Fruit fly (Drosophila melanogaster): ENCODE results near the gene Gdh.

Gene Gdh

DNA sequence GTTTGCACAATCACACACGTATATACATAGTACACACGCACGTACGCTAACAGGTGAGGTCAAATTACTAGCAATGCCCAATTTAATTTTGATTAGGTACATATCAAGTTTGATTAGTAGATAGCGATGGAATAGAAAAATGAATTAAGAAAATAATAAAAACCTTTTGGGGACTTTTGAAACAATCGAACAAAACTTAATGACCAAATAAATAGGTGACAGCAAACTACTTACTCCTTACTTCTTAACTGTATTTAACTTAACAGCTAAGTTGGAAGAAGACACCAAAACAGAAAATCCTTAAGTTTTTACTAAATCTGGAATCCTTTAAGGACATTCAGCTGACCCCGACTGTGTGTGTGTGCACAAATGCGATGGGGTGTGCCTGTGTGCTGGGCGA, 40.9 kb downstream of the Gdh start:
- TF ChIP-seq Crg-1 (GFP tag; optimal IDR thresholded peaks at IDR 0.05) (no peak), cnc (optimal IDR thresholded peaks at IDR 0.05) (no peak), kay (GFP tag; ENCODE audit: borderline replicate concordance) (no peak), pad (GFP tag; optimal IDR thresholded peaks at IDR 0.05) (no peak), CG33017 (tag; optimal IDR thresholded peaks at IDR 0.05) (peak; percentile 26), CG1620 (GFP tag; optimal IDR thresholded peaks at IDR 0.05) (no peak), CG11617 (GFP tag; optimal IDR thresholded peaks at IDR 0.05) (no peak), CG5204 (GFP tag; optimal IDR thresholded peaks at IDR 0.05) (peak; percentile 17), toe (GFP tag; optimal IDR thresholded peaks at IDR 0.05) (no peak), CG12768 (GFP tag; optimal IDR thresholded peaks at IDR 0.05) (peak; percentile 19), Clk (GFP tag; optimal IDR thresholded peaks at IDR 0.05) (no peak), tj (GFP tag; optimal IDR thresholded peaks at IDR 0.05) (no peak), cic (GFP tag; optimal IDR thresholded peaks at IDR 0.05) (no peak), CG7045 (GFP tag; optimal IDR thresholded peaks at IDR 0.05) (peak; percentile 27), CG7101 (tag; optimal IDR thresholded peaks at IDR 0.05) (no peak), Mnt (GFP tag; optimal IDR thresholded peaks at IDR 0.05) (no peak), CG14711 (tag; optimal IDR thresholded peaks at IDR 0.05) (no peak), Hr96 (GFP tag; optimal IDR thresholded peaks at IDR 0.05) (no peak)

dm6 chr3R:23900092-23900491, 42.8 kb downstream of the Gdh start:
- TF ChIP-seq CG7045 (GFP tag; optimal IDR thresholded peaks at IDR 0.05) (no peak), Crg-1 (GFP tag; optimal IDR thresholded peaks at IDR 0.05) (no peak)

DNA sequence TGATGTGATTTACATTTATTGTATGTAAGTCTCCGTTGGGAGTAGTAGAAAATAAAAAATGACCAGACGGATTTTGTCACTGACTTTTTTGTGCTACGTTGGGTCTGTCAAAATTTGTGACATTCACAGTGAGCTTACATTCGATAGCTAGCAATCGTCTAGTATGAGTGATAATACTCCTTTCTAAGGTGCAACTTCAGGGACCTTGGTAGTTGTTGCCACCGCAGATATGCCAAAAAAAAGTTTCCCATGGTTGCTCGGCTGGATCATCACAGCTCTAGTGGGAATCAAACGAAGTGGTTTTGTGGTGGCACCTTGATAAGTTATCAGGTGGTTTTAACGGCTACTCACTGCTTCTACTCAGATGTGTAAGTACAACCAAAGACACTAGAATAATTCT, 49.4 kb downstream of the Gdh start, which contains the start of gene tbrd-1:
TSS of gene tbrd-1 (minus strand) at position 101 of the 400 bp plus-strand sequence.
- no peak for TF ChIP-seq CG12768 (GFP tag; optimal IDR thresholded peaks at IDR 0.05)
- TF ChIP-seq CG14711 (tag; optimal IDR thresholded peaks at IDR 0.05), result no peak
- no peak for TF ChIP-seq Mnt (GFP tag; optimal IDR thresholded peaks at IDR 0.05)
- TF ChIP-seq CG33017 (tag; optimal IDR thresholded peaks at IDR 0.05), result no peak
- TF ChIP-seq pad (GFP tag; optimal IDR thresholded peaks at IDR 0.05), result no peak
- no peak for TF ChIP-seq CG11617 (GFP tag; optimal IDR thresholded peaks at IDR 0.05)
- TF ChIP-seq bab1 (GFP tag; optimal IDR thresholded peaks at IDR 0.05), result no peak

- peak; percentile 67 for TF ChIP-seq CG7045 (GFP tag; optimal IDR thresholded peaks at IDR 0.05)
- TF ChIP-seq CG12768 (GFP tag; optimal IDR thresholded peaks at IDR 0.05), result peak; percentile 83
- TF ChIP-seq CG33017 (tag; optimal IDR thresholded peaks at IDR 0.05), result peak; percentile 53
- no peak for TF ChIP-seq kay (GFP tag; ENCODE audit: borderline replicate concordance)
- peak; percentile 76 for TF ChIP-seq toe (GFP tag; optimal IDR thresholded peaks at IDR 0.05)
- TF ChIP-seq CG7101 (tag; optimal IDR thresholded peaks at IDR 0.05), result peak; percentile 86
- TF ChIP-seq Mnt (GFP tag; optimal IDR thresholded peaks at IDR 0.05), result peak; percentile 80
- TF ChIP-seq CG14711 (tag; optimal IDR thresholded peaks at IDR 0.05), result peak; percentile 59
- TF ChIP-seq cnc (optimal IDR thresholded peaks at IDR 0.05), result no peak
- TF ChIP-seq cic (GFP tag; optimal IDR thresholded peaks at IDR 0.05), result peak; percentile 32
- peak; percentile 95 for TF ChIP-seq Crg-1 (GFP tag; optimal IDR thresholded peaks at IDR 0.05)
- peak; percentile 78 for TF ChIP-seq Hr96 (GFP tag; optimal IDR thresholded peaks at IDR 0.05)
- peak; percentile 61 for TF ChIP-seq tj (GFP tag; optimal IDR thresholded peaks at IDR 0.05)
- peak; percentile 2 for TF ChIP-seq CG11617 (GFP tag; optimal IDR thresholded peaks at IDR 0.05)
- peak; percentile 96 for TF ChIP-seq CG1620 (GFP tag; optimal IDR thresholded peaks at IDR 0.05)
- TF ChIP-seq pad (GFP tag; optimal IDR thresholded peaks at IDR 0.05), result peak; percentile 86
- TF ChIP-seq ovo (GFP tag; optimal IDR thresholded peaks at IDR 0.05), result peak; percentile 82
- peak; percentile 84 for TF ChIP-seq bab1 (GFP tag; optimal IDR thresholded peaks at IDR 0.05)
- TF ChIP-seq Clk (GFP tag; optimal IDR thresholded peaks at IDR 0.05), result peak; percentile 75
- peak; percentile 64 for TF ChIP-seq CG5204 (GFP tag; optimal IDR thresholded peaks at IDR 0.05)
These were observed 52.0 kb downstream of the Gdh start, which contains the start of gene TfIIA-S for dm6 chr3R:23890886-23891285. Gene TfIIA-S (minus strand): TSS chr3R:23891060.

DNA sequence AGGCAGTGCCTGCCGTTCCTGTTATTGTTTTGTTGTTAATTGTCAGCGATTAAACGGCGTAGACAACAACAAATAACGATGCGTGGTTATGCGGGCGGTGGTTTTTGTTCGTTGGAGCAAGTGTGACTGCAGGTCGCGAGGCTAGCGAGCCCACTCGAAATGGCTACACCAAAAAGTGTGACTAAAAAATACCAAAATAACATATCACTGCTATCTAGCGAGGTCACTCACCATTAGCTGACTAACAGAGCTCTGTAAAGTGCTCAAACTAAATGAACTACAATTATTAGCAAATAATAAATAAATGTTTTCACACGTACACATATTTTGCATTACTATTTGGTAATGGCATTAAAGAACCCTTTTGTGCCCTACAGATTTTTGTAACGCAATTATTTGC, 53.0 kb downstream of the Gdh start, which contains the start of gene Pli:
TSS of gene Pli (minus strand) at position 131 of the 400 bp plus-strand sequence.
- TF ChIP-seq CG12768 (GFP tag; optimal IDR thresholded peaks at IDR 0.05) (no peak), cnc (optimal IDR thresholded peaks at IDR 0.05) (no peak), CG7101 (tag; optimal IDR thresholded peaks at IDR 0.05) (peak; percentile 57), CG14711 (tag; optimal IDR thresholded peaks at IDR 0.05) (peak; percentile 20), CG1620 (GFP tag; optimal IDR thresholded peaks at IDR 0.05) (peak; percentile 8), cic (GFP tag; optimal IDR thresholded peaks at IDR 0.05) (no peak), toe (GFP tag; optimal IDR thresholded peaks at IDR 0.05) (no peak), Hr96 (GFP tag; optimal IDR thresholded peaks at IDR 0.05) (no peak), pad (GFP tag; optimal IDR thresholded peaks at IDR 0.05) (peak; percentile 4), kay (GFP tag; ENCODE audit: borderline replicate concordance) (no peak), CG11617 (GFP tag; optimal IDR thresholded peaks at IDR 0.05) (peak; percentile 5), bab1 (GFP tag; optimal IDR thresholded peaks at IDR 0.05) (peak; percentile 55), CG33017 (tag; optimal IDR thresholded peaks at IDR 0.05) (no peak), tj (GFP tag; optimal IDR thresholded peaks at IDR 0.05) (peak; percentile 50), Mnt (GFP tag; optimal IDR thresholded peaks at IDR 0.05) (peak; percentile 35)

dm6 chr3R:23888273-23889220, 54.4 kb downstream of the Gdh start:
- TF ChIP-seq cic (GFP tag; optimal IDR thresholded peaks at IDR 0.05), result no peak
- no peak for TF ChIP-seq tj (GFP tag; optimal IDR thresholded peaks at IDR 0.05)
- TF ChIP-seq CG5204 (GFP tag; optimal IDR thresholded peaks at IDR 0.05), result no peak
- no peak for TF ChIP-seq Crg-1 (GFP tag; optimal IDR thresholded peaks at IDR 0.05)
- peak; percentile 10 for TF ChIP-seq kay (GFP tag; ENCODE audit: borderline replicate concordance)
- TF ChIP-seq CG7101 (tag; optimal IDR thresholded peaks at IDR 0.05), result peak; percentile 57
- TF ChIP-seq CG12768 (GFP tag; optimal IDR thresholded peaks at IDR 0.05), result no peak
- TF ChIP-seq cnc (optimal IDR thresholded peaks at IDR 0.05), result no peak
- TF ChIP-seq bab1 (GFP tag; optimal IDR thresholded peaks at IDR 0.05), result peak; percentile 64
- no peak for TF ChIP-seq ovo (GFP tag; optimal IDR thresholded peaks at IDR 0.05)
- TF ChIP-seq toe (GFP tag; optimal IDR thresholded peaks at IDR 0.05), result no peak
- peak; percentile 22 for TF ChIP-seq CG7045 (GFP tag; optimal IDR thresholded peaks at IDR 0.05)
- peak; percentile 20 for TF ChIP-seq pad (GFP tag; optimal IDR thresholded peaks at IDR 0.05)
- no peak for TF ChIP-seq Clk (GFP tag; optimal IDR thresholded peaks at IDR 0.05)
- TF ChIP-seq CG14711 (tag; optimal IDR thresholded peaks at IDR 0.05), result peak; percentile 45
- TF ChIP-seq CG33017 (tag; optimal IDR thresholded peaks at IDR 0.05), result peak; percentile 47
- TF ChIP-seq CG11617 (GFP tag; optimal IDR thresholded peaks at IDR 0.05), result no peak
- peak; percentile 0 for TF ChIP-seq Mnt (GFP tag; optimal IDR thresholded peaks at IDR 0.05)
- TF ChIP-seq CG1620 (GFP tag; optimal IDR thresholded peaks at IDR 0.05), result no peak
- TF ChIP-seq Hr96 (GFP tag; optimal IDR thresholded peaks at IDR 0.05), result no peak
